Worm (Caenorhabditis elegans): ENCODE results near the gene srw-136.
A peak's percentile ranks its signal among the peaks of the same experiment; 100 is the strongest.

The srw-136 gene

DNA sequence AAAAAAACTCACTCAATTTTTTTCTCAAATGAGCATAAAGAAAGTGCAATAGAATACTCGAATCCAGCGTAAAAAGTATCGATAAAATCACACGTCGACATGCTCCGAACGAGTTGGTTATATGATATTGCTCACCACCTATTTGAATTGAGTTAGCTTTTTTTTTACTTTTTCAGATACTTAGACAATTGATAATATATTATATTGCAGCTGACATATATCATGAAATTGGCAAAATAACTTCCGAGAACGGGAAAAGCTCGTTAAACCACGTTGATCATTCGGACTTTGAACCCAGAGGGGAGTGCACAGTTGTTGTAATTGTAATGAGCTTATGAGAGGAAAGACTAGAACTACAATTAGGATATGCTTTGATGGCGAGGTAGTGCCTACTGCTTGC, at the start of gene srw-136:
Gene srw-136 (minus strand): TSS at position 101 of the 400 bp plus-strand sequence.
- TF ChIP-seq pqm-1 (tag; optimal IDR thresholded peaks at IDR 0.05) = no peak
- no peak for TF ChIP-seq lim-6 (tag; optimal IDR thresholded peaks at IDR 0.05)
- no peak for TF ChIP-seq unc-3 (GFP tag; conservative IDR thresholded peaks at IDR 0.05)
- no peak for TF ChIP-seq unc-3 (tag; optimal IDR thresholded peaks at IDR 0.05)
- no peak for TF ChIP-seq lin-11 (tag; optimal IDR thresholded peaks at IDR 0.05)
- no peak for TF ChIP-seq tbx-7 (tag; optimal IDR thresholded peaks at IDR 0.05)
- no peak for TF ChIP-seq ceh-34 (tag; optimal IDR thresholded peaks at IDR 0.05)
- TF ChIP-seq madf-2 (tag; optimal IDR thresholded peaks at IDR 0.05) = no peak
- no peak for TF ChIP-seq sox-2 (GFP tag; IDR thresholded peaks at IDR 0.05)
- TF ChIP-seq hlh-30 (tag; optimal IDR thresholded peaks at IDR 0.05; ENCODE audit: insufficient read depth) = no peak

DNA sequence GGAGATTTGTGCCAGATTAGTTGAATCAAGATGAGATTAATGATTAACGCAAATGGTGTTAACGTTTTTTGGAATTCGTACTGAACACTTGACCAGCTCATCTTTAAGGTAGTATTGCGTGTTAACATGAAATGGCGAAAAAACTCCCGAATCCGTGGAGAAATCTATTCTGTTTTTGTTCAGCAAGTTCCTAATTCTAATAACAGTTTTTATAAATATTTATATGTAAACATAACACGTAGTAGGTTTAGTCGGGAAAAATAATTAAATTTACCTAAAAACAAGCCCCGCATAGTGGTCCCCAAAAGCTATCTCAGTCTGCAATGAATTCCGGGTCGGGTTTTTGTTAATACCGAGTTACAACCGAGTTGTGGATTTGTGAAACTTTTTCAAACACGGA, 48.6 kb upstream of the srw-136 start, which contains the start of gene str-244:
Gene str-244 (minus strand): TSS at position 101 of the 400 bp plus-strand sequence.
- no peak for TF ChIP-seq sdc-2 (tag; optimal IDR thresholded peaks at IDR 0.05)

DNA sequence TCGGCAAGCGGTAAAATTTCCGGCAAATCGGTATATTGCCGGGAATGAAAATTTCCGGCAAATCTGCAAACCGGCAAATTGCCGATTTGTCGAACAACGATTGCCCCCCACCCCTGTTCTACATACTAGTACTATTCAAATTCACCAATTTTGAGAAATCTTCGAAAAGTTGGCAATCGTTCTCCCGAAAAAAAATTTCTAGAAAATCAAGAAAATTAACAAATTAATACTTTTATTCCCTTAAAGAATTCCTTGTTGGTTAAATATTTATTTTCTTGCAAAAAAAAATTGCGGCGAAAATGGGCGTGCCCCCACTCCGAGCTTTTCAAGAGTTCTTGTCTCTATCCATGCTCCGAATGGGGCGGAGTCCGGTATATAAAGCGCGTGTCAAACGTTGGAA, 43.9 kb upstream of the srw-136 start, which contains the start of gene C50H11.8:
Gene C50H11.8 (plus strand): TSS at position 301 of the 400 bp plus-strand sequence.
- TF ChIP-seq elt-4 (tag; optimal IDR thresholded peaks at IDR 0.05) = no peak
- no peak for TF ChIP-seq ahr-1 (tag; optimal IDR thresholded peaks at IDR 0.05)
- no peak for TF ChIP-seq fax-1 (tag; optimal IDR thresholded peaks at IDR 0.05)
- no peak for TF ChIP-seq ceh-45 (GFP tag; IDR thresholded peaks at IDR 0.05)
- no peak for TF ChIP-seq fkh-10 (GFP tag; optimal IDR thresholded peaks at IDR 0.05)
- no peak for TF ChIP-seq tbx-7 (tag; optimal IDR thresholded peaks at IDR 0.05)
- no peak for TF ChIP-seq dmd-4 (tag; optimal IDR thresholded peaks at IDR 0.05; ENCODE audit: borderline replicate concordance)
- TF ChIP-seq pha-4 (tag; optimal IDR thresholded peaks at IDR 0.05) = no peak
- TF ChIP-seq pros-1 (tag; optimal IDR thresholded peaks at IDR 0.05) = no peak
- no peak for TF ChIP-seq nhr-232 (tag; optimal IDR thresholded peaks at IDR 0.05)
- no peak for TF ChIP-seq odd-2 (tag; optimal IDR thresholded peaks at IDR 0.05)
- no peak for TF ChIP-seq ceh-14 (tag; optimal IDR thresholded peaks at IDR 0.05)
- TF ChIP-seq hlh-6 (tag; optimal IDR thresholded peaks at IDR 0.05) = no peak
- TF ChIP-seq syd-9 (tag; optimal IDR thresholded peaks at IDR 0.05) = no peak
- TF ChIP-seq ttx-3 (tag; optimal IDR thresholded peaks at IDR 0.05) = no peak
- no peak for TF ChIP-seq Y22D7AL.16 (tag; optimal IDR thresholded peaks at IDR 0.05)
- TF ChIP-seq zip-5 (tag; optimal IDR thresholded peaks at IDR 0.05) = no peak
- no peak for TF ChIP-seq unc-55 (GFP tag; optimal IDR thresholded peaks at IDR 0.05)

DNA sequence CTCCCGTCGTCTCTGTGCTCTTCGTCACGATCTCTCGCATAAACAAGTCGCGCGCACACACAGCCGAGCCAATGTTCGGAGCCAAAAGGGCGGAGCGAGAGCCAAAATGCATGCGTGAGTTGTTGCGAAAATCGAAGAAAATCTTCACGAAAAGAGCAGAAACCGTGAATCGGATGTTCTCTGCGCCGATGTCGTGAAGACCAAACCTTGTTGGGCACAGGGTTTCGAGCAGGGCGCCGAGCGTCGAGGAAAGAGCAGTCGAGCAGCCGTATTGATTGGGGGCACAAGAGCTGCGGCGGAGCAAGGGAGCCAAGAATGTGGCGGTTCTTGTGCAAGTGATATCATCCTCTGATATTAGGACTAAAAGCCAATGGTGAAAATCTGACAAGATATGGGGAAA, 36.0 kb upstream of the srw-136 start:
- TF ChIP-seq mec-3 (tag; optimal IDR thresholded peaks at IDR 0.05; ENCODE audit: borderline replicate concordance) (no peak), tbx-2 (tag; optimal IDR thresholded peaks at IDR 0.05) (no peak), C08G9.2 (tag; optimal IDR thresholded peaks at IDR 0.05) (no peak), sdc-2 (tag; optimal IDR thresholded peaks at IDR 0.05) (no peak), tbx-7 (tag; optimal IDR thresholded peaks at IDR 0.05) (no peak), F13H6.1 (tag; optimal IDR thresholded peaks at IDR 0.05) (no peak), unc-42 (tag; optimal IDR thresholded peaks at IDR 0.05) (no peak), ceh-34 (tag; optimal IDR thresholded peaks at IDR 0.05) (no peak), pha-2 (tag; optimal IDR thresholded peaks at IDR 0.05) (no peak), dve-1 (tag; optimal IDR thresholded peaks at IDR 0.05) (no peak), Y22D7AL.16 (tag; optimal IDR thresholded peaks at IDR 0.05) (no peak), odd-2 (tag; optimal IDR thresholded peaks at IDR 0.05) (no peak)

DNA sequence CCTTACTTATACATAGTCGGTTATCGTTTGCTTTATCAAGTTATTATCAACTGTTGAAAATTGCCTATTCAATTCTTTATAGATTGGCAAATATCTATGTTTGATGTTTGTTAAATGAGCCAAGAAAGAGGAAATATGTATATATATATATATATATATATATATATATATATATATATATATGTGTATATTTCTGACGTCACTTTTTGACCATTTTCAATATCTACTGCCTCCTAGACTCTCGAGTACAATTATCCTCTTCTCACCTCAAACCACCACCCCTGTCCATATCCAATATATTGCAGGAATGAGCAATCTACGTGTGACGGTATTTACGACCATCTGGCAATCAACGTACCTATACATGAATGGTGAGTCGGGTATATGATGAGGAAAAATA, 34.5 kb upstream of the srw-136 start, which contains the start of gene F59D6.1:
Gene F59D6.1 (plus strand): TSS at position 301 of the 400 bp plus-strand sequence.
- TF ChIP-seq dmd-4 (tag; optimal IDR thresholded peaks at IDR 0.05; ENCODE audit: borderline replicate concordance) (no peak), tbx-7 (tag; optimal IDR thresholded peaks at IDR 0.05) (no peak), ceh-34 (tag; optimal IDR thresholded peaks at IDR 0.05) (no peak), sdc-2 (tag; optimal IDR thresholded peaks at IDR 0.05) (peak; percentile 47), zip-5 (tag; optimal IDR thresholded peaks at IDR 0.05) (no peak)

Measured in whole organism, late embryonic.